Fruit fly (Drosophila melanogaster): ENCODE measurements around the gene JMJD6.

The JMJD6 gene

DNA sequence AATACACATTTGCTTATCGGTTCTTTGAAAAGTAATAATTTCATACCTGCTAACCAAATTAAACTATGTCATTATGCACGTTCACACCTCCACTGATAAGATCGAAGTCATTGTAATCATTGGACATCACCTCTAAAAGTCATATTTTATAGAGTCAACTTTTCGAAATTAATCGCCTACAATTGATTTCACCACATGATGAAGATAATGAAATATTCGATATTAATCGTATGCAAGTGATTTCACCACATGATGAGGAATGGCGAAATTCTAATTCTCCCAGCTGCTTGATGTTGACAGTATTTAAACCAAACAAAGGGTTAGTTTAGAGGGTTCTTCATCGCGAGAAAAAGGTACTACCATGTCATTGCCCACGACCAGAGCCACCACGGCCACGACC is 13.5 kb upstream of the JMJD6 start, which contains the start of gene CG18596:
TSS of gene CG18596 (plus strand) at position 250 of the 400 bp plus-strand sequence.
- no peak for TF ChIP-seq noc (tag; optimal IDR thresholded peaks at IDR 0.05)

DNA sequence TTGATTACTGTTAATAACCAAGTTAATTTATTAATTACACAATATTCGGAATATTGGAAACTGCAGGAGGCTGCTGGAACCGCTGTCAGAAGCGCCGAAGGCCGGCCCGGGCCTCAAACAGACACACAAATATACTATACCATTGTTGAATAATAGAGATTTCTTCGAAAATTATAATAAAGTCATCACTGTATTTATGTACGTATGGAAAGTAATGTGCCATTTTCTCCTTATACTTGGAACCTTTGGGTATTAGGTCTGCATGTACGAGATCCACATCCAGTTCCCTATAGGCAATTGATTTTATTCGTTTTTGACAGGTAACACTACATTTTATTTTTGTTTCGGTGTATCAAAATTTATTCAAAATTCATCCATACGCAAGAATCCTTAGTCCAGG is 10.4 kb upstream of the JMJD6 start, which contains the start of gene CG7069:
TSS of gene CG7069 (plus strand) at position 301 of the 400 bp plus-strand sequence.
- no peak for TF ChIP-seq noc (tag; optimal IDR thresholded peaks at IDR 0.05)

DNA sequence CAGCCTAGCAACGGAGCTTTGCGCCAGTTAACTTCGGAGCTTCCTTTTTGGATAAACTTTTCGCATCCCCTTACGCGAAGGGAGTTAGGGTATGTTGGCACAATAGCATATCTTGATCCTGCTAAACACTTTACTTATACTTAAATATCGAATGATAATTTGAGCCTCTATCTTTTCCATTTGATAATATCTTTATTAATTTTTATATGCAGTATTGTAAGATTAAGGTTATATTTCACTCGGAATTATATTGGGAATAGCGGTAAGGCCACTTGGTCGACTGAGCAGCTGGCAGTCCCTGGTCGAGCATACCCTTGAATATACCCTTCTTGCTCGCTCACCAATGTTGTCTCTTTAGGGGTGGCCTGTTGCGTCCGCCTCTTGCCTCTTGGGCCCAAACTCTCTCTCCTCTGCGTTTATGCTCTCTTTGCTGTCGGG is 6.6 kb upstream of the JMJD6 start:
- no peak for TF ChIP-seq noc (tag; optimal IDR thresholded peaks at IDR 0.05)

DNA sequence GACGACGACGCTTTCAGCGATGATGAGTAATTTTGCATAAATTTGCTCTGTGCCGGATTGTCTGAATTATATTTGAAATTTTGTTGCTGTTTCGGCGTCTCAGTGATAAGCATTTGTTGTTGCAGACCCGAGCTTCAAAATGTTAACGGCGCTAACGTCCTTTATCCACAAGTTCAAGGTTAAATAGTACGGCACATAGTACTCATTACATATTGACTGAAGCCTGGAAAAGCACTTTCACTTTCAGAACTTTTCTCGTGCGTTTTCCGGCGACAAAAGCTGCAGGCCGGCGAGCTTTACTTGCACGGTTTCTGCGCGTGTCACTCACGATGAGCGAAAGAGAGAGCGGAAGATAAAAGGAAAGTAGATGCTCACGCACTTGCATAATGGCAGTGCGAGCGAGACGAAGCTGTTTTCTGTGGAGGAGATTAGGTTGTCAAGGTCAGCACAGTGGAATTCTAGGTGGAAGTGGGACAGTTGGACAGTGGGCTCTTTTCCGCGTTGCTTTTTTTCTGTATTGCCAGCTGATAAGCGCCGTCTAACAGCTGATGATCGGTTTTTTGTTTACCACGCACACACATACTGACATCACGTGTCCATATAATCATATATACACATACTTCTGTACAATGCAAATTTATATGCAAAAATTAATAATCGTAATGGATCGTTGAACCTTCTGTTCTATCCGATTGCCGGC is 6.1 kb upstream of the JMJD6 start:
- TF ChIP-seq noc (tag; optimal IDR thresholded peaks at IDR 0.05) = peak; percentile 19

DNA sequence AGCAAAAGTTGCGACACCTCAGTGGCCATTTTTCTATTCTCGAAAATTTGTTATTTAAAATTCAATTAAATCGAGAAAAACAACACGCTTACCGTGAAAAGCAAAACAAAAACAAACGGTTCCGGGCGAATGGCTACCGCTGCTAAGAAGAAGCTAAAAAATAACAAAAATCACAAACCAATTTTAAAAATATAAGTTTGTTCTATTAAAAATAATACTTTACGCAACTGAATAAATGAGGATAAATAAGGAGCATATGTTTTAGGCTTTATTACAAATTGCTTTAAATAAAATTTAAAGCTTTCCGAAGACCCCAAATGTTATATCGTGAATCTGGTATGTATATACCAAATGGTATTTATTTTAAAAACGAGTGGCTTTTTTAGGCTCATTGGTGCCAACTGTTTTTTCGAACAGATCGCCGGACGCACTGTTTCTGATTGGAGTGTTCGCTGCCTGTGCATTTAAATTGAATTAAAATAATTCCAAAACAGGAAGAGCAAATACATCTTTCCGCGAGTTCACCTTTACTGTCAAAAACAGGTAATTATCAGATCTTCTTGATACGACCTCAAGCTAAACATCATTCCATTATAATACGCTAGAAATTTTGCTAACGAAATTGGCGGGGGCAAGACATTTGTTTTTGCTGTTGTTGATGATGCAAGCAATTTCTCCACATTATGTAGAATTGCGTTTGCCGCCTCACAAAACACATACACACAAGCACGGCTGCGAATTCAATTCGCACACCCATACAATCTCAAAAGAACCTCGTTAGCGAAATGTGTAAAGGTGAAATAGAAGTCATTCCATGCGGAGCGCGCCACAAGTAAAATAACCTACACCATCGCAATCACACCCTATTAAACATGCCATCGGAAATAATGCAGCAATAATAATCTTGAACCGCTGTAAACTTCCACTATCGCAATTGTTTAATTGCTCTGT is 5.2 kb upstream of the JMJD6 start, which contains the start of the genes Polr3F and PyK:
TSS of gene Polr3F (minus strand) at position 248 of the 951 bp plus-strand sequence.
TSS of gene PyK (plus strand) at position 411 of the 951 bp plus-strand sequence.
- no peak for TF ChIP-seq noc (tag; optimal IDR thresholded peaks at IDR 0.05)

DNA sequence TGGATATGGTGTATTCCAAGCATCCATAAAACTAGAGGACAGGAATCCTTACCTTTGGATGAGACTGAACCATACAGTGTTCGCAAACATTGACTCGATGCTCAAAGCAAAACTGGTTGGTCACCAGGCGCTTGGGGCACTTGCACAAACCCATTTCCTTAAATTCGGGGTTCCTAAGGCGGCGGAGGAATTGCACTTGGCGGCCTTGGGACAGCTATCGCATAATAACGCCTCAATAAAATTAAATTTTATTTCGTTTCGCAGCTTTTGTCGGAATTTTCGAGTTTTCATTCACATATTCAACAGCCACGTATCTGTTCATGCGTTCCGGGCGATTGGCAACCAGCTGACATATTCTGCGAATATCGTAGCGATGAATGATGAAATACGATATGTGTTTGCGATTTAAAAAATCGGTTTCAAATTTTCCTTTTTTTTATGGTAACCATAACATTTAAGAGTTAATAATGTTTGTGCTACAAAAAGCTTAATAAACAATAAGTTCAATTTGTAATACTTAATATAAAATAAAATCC is 3.6 kb upstream of the JMJD6 start, which contains the start of gene CG5382:
TSS of gene CG5382 (minus strand) at position 324 of the 536 bp plus-strand sequence.
- TF ChIP-seq noc (tag; optimal IDR thresholded peaks at IDR 0.05) = no peak

DNA sequence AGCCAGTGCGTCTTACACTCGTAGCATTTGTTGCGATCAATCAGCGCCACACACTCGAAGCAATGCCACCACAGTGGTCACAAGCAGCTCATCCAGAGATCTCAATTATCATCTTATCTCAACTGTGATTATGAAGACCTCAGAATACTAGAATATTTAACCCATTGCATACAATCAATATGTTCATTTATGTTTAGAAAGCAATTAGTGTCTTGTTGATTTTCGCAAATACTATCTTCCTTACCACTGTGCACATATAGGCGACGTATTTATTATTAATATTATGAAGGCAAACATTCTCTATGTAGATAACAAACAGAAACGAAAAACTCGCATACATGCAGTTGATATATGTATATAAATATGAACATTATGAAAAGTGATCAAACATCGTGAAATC is 3.4 kb downstream of the JMJD6 start:
- TF ChIP-seq noc (tag; optimal IDR thresholded peaks at IDR 0.05) = peak; percentile 73

DNA sequence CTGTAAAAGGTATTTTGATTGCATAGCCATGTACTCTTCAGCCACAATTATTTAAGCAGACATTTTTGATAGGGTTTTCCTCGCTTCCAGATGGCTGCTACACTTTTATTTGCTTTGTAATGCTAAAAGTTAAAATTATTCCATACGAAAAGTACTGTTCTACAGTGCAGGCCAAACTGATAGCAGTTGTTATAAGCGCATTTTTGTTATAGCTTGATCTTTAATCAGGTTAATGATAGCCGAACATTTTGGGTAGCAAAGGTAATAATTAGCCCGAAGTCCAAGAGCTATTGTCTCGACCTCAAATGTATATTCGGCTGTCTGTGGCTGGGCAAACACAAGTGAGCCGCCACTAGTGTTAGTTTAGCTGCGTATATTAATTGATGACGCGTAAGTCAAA is 4.2 kb downstream of the JMJD6 start:
- peak; percentile 14 for TF ChIP-seq noc (tag; optimal IDR thresholded peaks at IDR 0.05)

DNA sequence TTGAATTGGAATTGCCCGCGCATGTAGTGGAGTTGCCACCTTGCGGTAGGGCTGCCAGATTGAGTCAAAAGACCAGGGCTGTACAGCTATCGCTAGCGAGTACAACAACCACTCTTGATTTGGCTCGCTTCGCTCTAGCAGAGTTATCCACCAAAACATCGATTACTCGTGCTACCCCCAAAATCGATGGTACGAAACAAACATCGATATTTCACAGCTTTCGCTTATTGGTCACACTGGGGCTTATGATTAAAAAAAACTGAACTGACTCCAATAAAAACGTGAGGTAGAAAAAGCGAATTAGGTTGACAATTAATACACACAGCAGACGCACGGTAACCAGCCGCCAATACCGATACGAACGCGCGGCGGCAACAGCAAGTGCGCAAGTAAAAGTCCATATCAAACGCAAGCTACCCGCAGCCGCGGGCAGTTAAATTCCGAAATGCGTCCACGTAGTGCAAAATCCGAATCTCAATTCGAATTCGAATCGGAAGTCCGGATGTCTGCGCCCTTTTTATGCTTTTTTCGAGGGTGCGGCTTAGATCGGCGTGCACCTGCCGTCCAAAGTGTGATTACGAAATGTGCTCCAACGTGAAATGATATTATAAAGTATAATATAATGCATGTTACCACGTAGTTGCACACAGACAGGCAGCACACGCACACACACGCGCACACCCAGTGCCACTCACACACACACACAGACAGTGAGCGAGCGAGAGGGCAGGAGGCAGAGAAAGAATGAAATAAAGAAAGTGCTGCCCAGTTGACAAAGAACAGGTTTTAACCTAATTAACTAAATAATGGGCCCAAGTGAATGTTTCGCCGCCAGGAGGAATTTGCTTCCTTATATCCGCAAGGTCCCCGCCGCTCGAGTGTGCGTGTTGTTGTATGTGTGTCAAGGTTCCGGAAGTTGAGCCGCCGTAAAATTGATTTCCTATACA is 5.4 kb downstream of the JMJD6 start, which contains the start of gene Sar1:
TSS of gene Sar1 (plus strand) at position 222 of the 947 bp plus-strand sequence.
- peak; percentile 48 for TF ChIP-seq noc (tag; optimal IDR thresholded peaks at IDR 0.05)

DNA sequence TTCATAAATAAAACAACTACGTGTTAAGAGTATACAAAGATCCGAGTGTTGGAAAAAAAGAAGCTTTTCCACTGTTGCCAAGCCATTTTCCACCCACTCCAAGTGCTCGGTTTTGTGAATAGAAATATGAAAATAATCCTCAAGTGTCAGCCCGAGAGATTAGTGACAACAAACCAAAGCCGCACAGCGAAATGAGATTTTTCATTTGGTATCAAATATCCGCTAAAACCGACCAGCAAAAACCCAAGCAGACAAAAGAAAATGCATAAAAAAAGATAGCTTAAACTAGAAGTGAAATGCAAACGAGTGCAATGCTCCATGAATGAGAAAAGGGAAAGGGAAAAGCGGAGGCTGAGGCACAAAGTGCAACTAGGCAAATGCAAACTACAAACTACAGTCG is 10.8 kb downstream of the JMJD6 start, which contains the start of gene rdhB:
TSS of gene rdhB (plus strand) at position 301 of the 400 bp plus-strand sequence.
- no peak for TF ChIP-seq noc (tag; optimal IDR thresholded peaks at IDR 0.05)

DNA sequence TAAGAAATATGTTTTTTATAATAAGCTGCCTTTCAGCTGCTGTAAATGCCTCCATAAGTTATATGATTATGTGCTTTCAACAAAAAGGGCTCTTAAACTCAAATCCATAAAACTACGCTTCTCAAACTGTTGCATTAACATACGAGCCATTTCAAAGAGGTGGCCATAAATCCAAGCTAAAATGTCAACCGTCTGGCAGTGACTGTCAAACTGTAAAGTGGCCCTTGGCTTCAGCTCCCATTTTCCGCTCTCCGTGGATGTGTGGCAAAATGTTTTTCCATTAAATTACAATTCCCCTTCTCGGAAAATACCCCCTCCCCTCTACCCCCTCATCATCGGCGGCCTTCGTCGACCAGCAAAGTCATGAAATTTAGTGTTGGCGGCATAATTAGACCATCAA is 19.5 kb downstream of the JMJD6 start:
- TF ChIP-seq noc (tag; optimal IDR thresholded peaks at IDR 0.05) = no peak

DNA sequence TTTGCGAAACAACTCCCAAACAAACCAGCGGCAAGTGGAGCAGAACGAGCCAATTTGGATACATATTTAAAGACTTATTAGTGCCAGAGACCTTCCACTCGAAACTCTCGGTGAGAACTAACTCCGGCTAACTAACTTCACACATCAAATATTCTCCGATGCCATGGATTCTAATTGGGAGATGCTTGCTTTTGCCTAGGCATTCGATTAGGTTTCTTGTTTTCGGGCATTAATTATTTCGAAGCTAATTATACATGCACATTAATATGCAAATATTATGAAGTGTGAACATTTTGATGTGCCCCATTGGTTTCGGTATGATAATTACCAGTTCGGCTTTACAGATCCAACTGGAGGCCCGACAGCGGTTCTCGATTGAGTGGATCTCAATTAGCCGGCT is 20.0 kb downstream of the JMJD6 start, which contains the start of gene CG5386:
TSS of gene CG5386 (minus strand) at position 101 of the 400 bp plus-strand sequence.
- TF ChIP-seq noc (tag; optimal IDR thresholded peaks at IDR 0.05) = no peak

DNA sequence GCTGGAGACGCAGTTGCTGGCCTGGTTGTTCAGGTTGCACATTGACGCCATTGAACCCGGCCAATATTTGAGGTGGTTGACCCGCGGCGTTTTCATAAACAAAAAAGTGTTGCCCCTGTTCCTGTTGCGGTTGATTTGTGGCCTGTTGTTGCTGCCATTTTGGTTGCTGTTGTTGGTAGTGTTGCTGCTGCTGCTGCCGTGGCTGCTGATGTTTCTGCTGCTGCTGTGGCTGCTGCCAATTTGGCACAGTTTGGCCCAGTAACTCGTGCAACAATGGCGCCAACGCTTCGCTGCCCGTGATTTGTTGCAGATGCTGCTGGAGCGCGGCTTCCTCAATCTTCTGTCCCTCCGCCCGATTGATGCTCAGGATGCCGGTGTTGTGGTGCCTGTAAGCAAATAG is 20.5 kb downstream of the JMJD6 start:
- no peak for TF ChIP-seq noc (tag; optimal IDR thresholded peaks at IDR 0.05)

DNA sequence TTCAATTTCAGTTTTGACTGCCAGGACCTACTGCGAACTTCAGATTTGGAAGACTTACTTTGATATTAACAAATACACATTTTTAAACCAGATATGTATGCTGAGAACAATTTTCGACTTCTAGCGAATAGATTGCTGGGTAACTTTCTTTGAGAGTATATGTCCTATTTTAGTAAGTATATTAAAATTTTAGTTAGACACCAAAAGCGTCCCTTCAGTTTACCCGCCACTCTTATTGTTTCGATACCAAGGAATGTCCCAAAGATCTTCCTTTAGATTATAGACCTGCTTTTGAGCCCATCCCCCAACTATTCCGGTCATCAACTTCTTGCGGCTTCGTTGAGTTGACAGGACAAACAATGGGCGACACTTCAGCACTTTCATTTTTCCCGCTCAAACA is 22.0 kb downstream of the JMJD6 start, which contains the start of gene CG5388:
TSS of gene CG5388 (minus strand) at position 101 of the 400 bp plus-strand sequence.
- no peak for TF ChIP-seq noc (tag; optimal IDR thresholded peaks at IDR 0.05)
